Worm (Caenorhabditis elegans): ENCODE measurements around the gene F46E10.2.

ce11 chrV:6513356-6513755 is 6.9 kb upstream of the F46E10.2 start:
- TF ChIP-seq F13C5.2 (tag; optimal IDR thresholded peaks at IDR 0.05): no peak
- no peak for TF ChIP-seq B0310.2 (tag; optimal IDR thresholded peaks at IDR 0.05)
- TF ChIP-seq tbx-37 (GFP tag; conservative IDR thresholded peaks at IDR 0.05): no peak
- no peak for TF ChIP-seq ama-1 (optimal IDR thresholded peaks at IDR 0.05)
- no peak for TF ChIP-seq hnd-1 (tag; optimal IDR thresholded peaks at IDR 0.05)
- no peak for TF ChIP-seq hmbx-1 (tag; optimal IDR thresholded peaks at IDR 0.05)
- TF ChIP-seq ets-7 (tag; optimal IDR thresholded peaks at IDR 0.05): no peak
- no peak for TF ChIP-seq flt-1 (GFP tag; IDR thresholded peaks at IDR 0.05)
